Worm (Caenorhabditis elegans): ENCODE data around the gene T14A8.2.

DNA sequence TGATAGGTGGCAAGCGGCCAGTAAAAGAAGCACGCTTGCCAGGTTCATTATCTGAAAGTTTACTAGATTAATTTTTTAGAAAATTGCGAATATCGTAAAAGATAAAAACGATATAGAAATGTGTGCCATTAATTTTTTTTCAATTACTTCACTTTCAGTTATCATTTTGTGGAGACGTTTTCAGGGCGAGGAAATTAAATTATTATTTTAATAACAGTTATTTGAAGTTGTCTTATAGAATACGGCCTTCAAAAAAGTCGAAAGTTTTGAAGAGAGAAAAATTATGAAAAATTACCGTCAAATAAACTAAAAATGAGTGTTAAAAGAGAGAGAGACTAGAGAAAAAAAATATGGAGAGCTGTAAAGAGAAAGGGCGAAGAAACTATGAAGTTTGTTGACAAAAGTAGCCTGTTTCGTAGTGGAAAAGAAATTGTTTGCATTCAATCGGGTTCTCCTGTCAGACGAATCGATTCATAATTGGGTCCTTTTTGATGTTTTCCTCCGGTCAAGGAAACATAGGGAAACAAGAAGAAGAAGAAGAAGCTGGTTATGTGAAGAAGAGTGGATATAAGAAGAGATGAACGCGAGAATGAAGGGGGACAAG is 12.3 kb upstream of the T14A8.2 start, which contains the start of gene erp-44.2:
- TF ChIP-seq flt-1 (GFP tag; IDR thresholded peaks at IDR 0.05) (no peak), cog-1 (tag; optimal IDR thresholded peaks at IDR 0.05) (no peak), T22C8.4 (GFP tag; IDR thresholded peaks at IDR 0.05) (no peak), klf-2 (GFP tag; conservative IDR thresholded peaks at IDR 0.05) (no peak), ref-1 (GFP tag; conservative IDR thresholded peaks at IDR 0.05) (no peak), tab-1 (GFP tag; IDR thresholded peaks at IDR 0.05) (no peak), ztf-23 (GFP tag; IDR thresholded peaks at IDR 0.05) (no peak), med-1 (GFP tag; optimal IDR thresholded peaks at IDR 0.05; ENCODE audit: insufficient read depth) (no peak)
